Fruit fly (Drosophila melanogaster): Measurements from ENCODE around the gene Tollo.

DNA sequence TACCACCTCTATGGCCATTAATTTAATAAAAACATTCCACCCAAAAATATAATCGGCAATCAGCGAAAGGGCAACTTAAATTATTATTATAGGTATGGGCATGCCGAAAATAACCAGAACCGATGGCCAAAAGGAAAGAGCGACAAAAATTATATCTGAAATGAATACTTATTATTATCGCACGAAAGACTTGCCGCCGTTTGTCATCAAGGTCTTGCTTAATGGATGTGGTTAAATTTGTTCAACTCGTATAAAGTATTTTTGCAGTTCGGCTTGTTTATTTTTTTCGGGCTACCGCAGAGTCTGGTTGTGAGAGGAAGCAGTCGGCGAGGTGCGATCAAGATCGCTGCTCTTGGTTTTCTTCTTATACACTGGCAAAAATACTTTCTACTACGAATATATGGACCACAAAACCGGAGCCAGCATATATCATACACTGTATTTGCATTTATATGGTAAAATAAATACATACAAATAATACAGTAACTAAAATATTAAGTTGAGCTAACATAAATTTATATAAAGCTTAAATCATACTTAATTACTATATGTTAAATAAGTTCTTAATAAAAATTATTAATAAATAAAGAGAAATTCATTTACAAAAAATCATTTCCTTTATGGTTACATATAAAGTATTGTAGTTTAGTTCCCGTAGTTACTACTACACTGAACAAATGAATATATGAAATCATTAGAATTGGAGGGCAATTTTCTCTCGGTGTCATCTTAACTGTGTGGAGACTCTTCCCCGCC, 26.5 kb upstream of the Tollo start:
- no peak for TF ChIP-seq psq (optimal IDR thresholded peaks at IDR 0.05)
- TF ChIP-seq EcR (GFP tag; optimal IDR thresholded peaks at IDR 0.05), result no peak
- no peak for TF ChIP-seq CG8478 (optimal IDR thresholded peaks at IDR 0.05)
- TF ChIP-seq usp (GFP tag; optimal IDR thresholded peaks at IDR 0.05), result no peak
